Fruit fly (Drosophila melanogaster) whole organism, adult: ENCODE measurements around the gene CG18586.

Experiments
- CG11617 ChIP-seq: fragments of 200-800 bp; sonication (Bioruptor generic); optimal IDR thresholded peaks from 2 replicates; lab custom pipeline; 2017; ENCODE audit warnings: mild to moderate bottlenecking, missing biosample characterization, missing genetic modification reagents, missing genetic modification characterization
- CG12768 ChIP-seq: fragments of 200-800 bp; sonication (Bioruptor generic); optimal IDR thresholded peaks from 2 replicates; lab custom pipeline; 2017; ENCODE audit warnings: missing biosample characterization, missing genetic modification characterization, mild to moderate bottlenecking, moderate library complexity, missing genetic modification reagents
- CG14711 ChIP-seq: fragments of 200-800 bp; sonication (Bioruptor generic); optimal IDR thresholded peaks from 2 replicates; lab custom pipeline; 2018; ENCODE audit warnings: missing biosample characterization, mild to moderate bottlenecking, missing genetic modification characterization, moderate library complexity
- CG1620 ChIP-seq: fragments of 200-800 bp; sonication (Bioruptor generic); optimal IDR thresholded peaks from 2 replicates; lab custom pipeline; 2016; ENCODE audit warnings: missing biosample characterization, missing genetic modification characterization
- CG33017 ChIP-seq: fragments of 200-800 bp; sonication (Bioruptor generic); optimal IDR thresholded peaks from 2 replicates; lab custom pipeline; 2018; ENCODE audit warnings: missing biosample characterization, mild to moderate bottlenecking, missing genetic modification characterization, moderate library complexity
- CG5204 ChIP-seq: fragments of 200-800 bp; sonication (Bioruptor generic); optimal IDR thresholded peaks from 2 replicates; lab custom pipeline; 2016; ENCODE audit warnings: missing biosample characterization, missing genetic modification characterization
- CG7045 ChIP-seq: fragments of 200-800 bp; sonication (Bioruptor generic); optimal IDR thresholded peaks from 2 replicates; lab custom pipeline; 2017; ENCODE audit warnings: missing biosample characterization, mild to moderate bottlenecking, missing genetic modification characterization
- CG7101 ChIP-seq: fragments of 200-800 bp; sonication (Bioruptor generic); optimal IDR thresholded peaks from 2 replicates; lab custom pipeline; 2018; ENCODE audit warnings: missing biosample characterization, mild to moderate bottlenecking, missing genetic modification characterization, moderate library complexity
- Clk ChIP-seq: fragments of 200-800 bp; sonication (Bioruptor generic); optimal IDR thresholded peaks from 2 replicates; lab custom pipeline; 2017; ENCODE audit warnings: missing biosample characterization, missing genetic modification characterization
- Crg-1 ChIP-seq: fragments of 200-800 bp; sonication (Bioruptor generic); optimal IDR thresholded peaks from 2 replicates; lab custom pipeline; 2016; ENCODE audit warnings: missing biosample characterization, missing genetic modification characterization
- Hr96 ChIP-seq: fragments of 200-800 bp; sonication (Bioruptor generic); optimal IDR thresholded peaks from 2 replicates; lab custom pipeline; 2016; ENCODE audit warnings: missing biosample characterization, missing genetic modification characterization
- Mnt ChIP-seq: fragments of 200-800 bp; sonication (Bioruptor generic); optimal IDR thresholded peaks from 2 replicates; lab custom pipeline; 2016; ENCODE audit warnings: missing biosample characterization, mild to moderate bottlenecking, missing genetic modification characterization
- bab1 ChIP-seq: fragments of 200-800 bp; sonication (Bioruptor generic); optimal IDR thresholded peaks from 3 replicates; lab custom pipeline; 2019; ENCODE audit warnings: missing biosample characterization, mild to moderate bottlenecking, missing genetic modification characterization, moderate library complexity
- cic ChIP-seq: fragments of 200-800 bp; sonication (Bioruptor generic); optimal IDR thresholded peaks from 2 replicates; lab custom pipeline; 2017; ENCODE audit warnings: missing biosample characterization, mild to moderate bottlenecking, missing genetic modification characterization, moderate library complexity
- cnc ChIP-seq, 2 experiments: fragments of >200 bp; optimal IDR thresholded peaks; 2 replicates each; lab custom pipeline; 2017
- kay ChIP-seq: fragments of 200-800 bp; sonication (Bioruptor generic); peaks from one replicate; lab custom pipeline; 2016; ENCODE audit warnings: missing biosample characterization, missing genetic modification characterization, borderline replicate concordance
- ovo ChIP-seq: fragments of 200-800 bp; sonication (Bioruptor generic); optimal IDR thresholded peaks from 2 replicates; lab custom pipeline; 2016; ENCODE audit warnings: missing biosample characterization, missing genetic modification characterization
- pad ChIP-seq: fragments of 200-800 bp; sonication (Bioruptor generic); optimal IDR thresholded peaks from 3 replicates; lab custom pipeline; 2017; ENCODE audit warnings: missing biosample characterization, missing genetic modification characterization, mild to moderate bottlenecking, moderate library complexity, missing genetic modification reagents
- tj ChIP-seq: fragments of 200-800 bp; sonication (Bioruptor generic); optimal IDR thresholded peaks from 3 replicates; lab custom pipeline; 2017; ENCODE audit warnings: missing biosample characterization, mild to moderate bottlenecking, missing genetic modification characterization, moderate library complexity
- toe ChIP-seq: fragments of 200-800 bp; sonication (Bioruptor generic); optimal IDR thresholded peaks from 2 replicates; lab custom pipeline; 2016; ENCODE audit warnings: missing biosample characterization, missing genetic modification characterization

Gene CG18586

DNA sequence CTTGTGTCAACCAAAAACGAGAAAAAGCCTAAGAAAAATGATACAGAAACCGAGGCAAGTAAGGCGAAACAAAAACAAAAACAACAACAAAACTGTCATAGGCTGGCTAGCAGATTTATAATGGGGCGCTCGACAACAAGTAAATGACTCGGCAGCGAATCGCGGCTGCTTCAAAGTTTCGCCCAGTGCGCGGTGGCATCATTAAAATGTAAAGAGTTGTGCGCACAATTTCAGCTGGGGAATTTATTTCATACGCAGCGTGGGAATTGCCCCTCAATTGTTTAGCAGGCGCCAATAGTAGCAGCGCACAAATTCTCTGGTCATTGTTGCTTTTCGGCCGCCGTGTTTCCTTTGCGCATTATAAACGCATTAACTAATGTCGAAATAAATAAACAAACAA lies 41.2 kb upstream of the CG18586 start:
- no peak for TF ChIP-seq cnc (optimal IDR thresholded peaks at IDR 0.05; lab: Kevin White, UChicago)
- TF ChIP-seq ovo (GFP tag; lab: Kevin White, UChicago): no peak
- TF ChIP-seq pad (GFP tag; lab: Kevin White, UChicago): no peak
- TF ChIP-seq CG11617 (GFP tag; lab: Kevin White, UChicago): no peak
- no peak for TF ChIP-seq kay (GFP tag; lab: Kevin White, UChicago)
- no peak for TF ChIP-seq cic (GFP tag; lab: Kevin White, UChicago)
- TF ChIP-seq toe: no peak
- TF ChIP-seq CG12768 (GFP tag; lab: Kevin White, UChicago): no peak
- TF ChIP-seq CG7045 (GFP tag; lab: Kevin White, UChicago): no peak
- TF ChIP-seq Crg-1: no peak
- TF ChIP-seq tj (GFP tag; lab: Kevin White, UChicago): no peak

dm6 chr3L:5833761-5834160 lies 39.4 kb upstream of the CG18586 start:
- TF ChIP-seq pad (GFP tag; lab: Kevin White, UChicago) (no peak), CG33017 (no peak), CG5204 (GFP tag; lab: Kevin White, UChicago) (no peak), kay (GFP tag; lab: Kevin White, UChicago) (no peak), toe (no peak), CG1620 (GFP tag; lab: Kevin White, UChicago) (no peak), cic (GFP tag; lab: Kevin White, UChicago) (no peak), CG7045 (GFP tag; lab: Kevin White, UChicago) (no peak), Clk (GFP tag; lab: Kevin White, UChicago) (no peak), cnc (optimal IDR thresholded peaks at IDR 0.05; lab: Kevin White, UChicago) (no peak), ovo (GFP tag; lab: Kevin White, UChicago) (no peak), Crg-1 (no peak), Mnt (GFP tag; lab: Kevin White, UChicago) (no peak)

- TF ChIP-seq bab1 (GFP tag; lab: Kevin White, UChicago): no peak
- no peak for TF ChIP-seq Crg-1
- no peak for TF ChIP-seq CG14711 (tag; lab: Kevin White, UChicago)
- no peak for TF ChIP-seq pad (GFP tag; lab: Kevin White, UChicago)
Measured at dm6 chr3L:5834245-5834644, 38.9 kb upstream of the CG18586 start.

dm6 chr3L:5834798-5835197 lies 38.3 kb upstream of the CG18586 start:
- TF ChIP-seq CG1620 (GFP tag; lab: Kevin White, UChicago) (no peak), CG14711 (tag; lab: Kevin White, UChicago) (no peak), tj (GFP tag; lab: Kevin White, UChicago) (no peak), Crg-1 (no peak), CG7101 (tag; lab: Kevin White, UChicago) (no peak), Hr96 (no peak), CG11617 (GFP tag; lab: Kevin White, UChicago) (no peak), Clk (GFP tag; lab: Kevin White, UChicago) (no peak), pad (GFP tag; lab: Kevin White, UChicago) (no peak), CG7045 (GFP tag; lab: Kevin White, UChicago) (no peak)

- TF ChIP-seq ovo (GFP tag; lab: Kevin White, UChicago): no peak
- TF ChIP-seq Hr96: no peak
- TF ChIP-seq CG33017: no peak
- TF ChIP-seq tj (GFP tag; lab: Kevin White, UChicago): no peak
- TF ChIP-seq CG7101 (tag; lab: Kevin White, UChicago): no peak
- no peak for TF ChIP-seq CG1620 (GFP tag; lab: Kevin White, UChicago)
- no peak for TF ChIP-seq CG12768 (GFP tag; lab: Kevin White, UChicago)
- TF ChIP-seq Clk (GFP tag; lab: Kevin White, UChicago): no peak
- TF ChIP-seq Crg-1: no peak
- TF ChIP-seq cic (GFP tag; lab: Kevin White, UChicago): no peak
- no peak for TF ChIP-seq Mnt (GFP tag; lab: Kevin White, UChicago)
- no peak for TF ChIP-seq CG7045 (GFP tag; lab: Kevin White, UChicago)
- TF ChIP-seq bab1 (GFP tag; lab: Kevin White, UChicago): no peak
- no peak for TF ChIP-seq kay (GFP tag; lab: Kevin White, UChicago)
- TF ChIP-seq toe: no peak
- TF ChIP-seq CG14711 (tag; lab: Kevin White, UChicago): no peak
- TF ChIP-seq CG5204 (GFP tag; lab: Kevin White, UChicago): no peak
- no peak for TF ChIP-seq cnc (optimal IDR thresholded peaks at IDR 0.05; lab: Kevin White, UChicago)
Measured at dm6 chr3L:5835431-5835830, 37.7 kb upstream of the CG18586 start.

DNA sequence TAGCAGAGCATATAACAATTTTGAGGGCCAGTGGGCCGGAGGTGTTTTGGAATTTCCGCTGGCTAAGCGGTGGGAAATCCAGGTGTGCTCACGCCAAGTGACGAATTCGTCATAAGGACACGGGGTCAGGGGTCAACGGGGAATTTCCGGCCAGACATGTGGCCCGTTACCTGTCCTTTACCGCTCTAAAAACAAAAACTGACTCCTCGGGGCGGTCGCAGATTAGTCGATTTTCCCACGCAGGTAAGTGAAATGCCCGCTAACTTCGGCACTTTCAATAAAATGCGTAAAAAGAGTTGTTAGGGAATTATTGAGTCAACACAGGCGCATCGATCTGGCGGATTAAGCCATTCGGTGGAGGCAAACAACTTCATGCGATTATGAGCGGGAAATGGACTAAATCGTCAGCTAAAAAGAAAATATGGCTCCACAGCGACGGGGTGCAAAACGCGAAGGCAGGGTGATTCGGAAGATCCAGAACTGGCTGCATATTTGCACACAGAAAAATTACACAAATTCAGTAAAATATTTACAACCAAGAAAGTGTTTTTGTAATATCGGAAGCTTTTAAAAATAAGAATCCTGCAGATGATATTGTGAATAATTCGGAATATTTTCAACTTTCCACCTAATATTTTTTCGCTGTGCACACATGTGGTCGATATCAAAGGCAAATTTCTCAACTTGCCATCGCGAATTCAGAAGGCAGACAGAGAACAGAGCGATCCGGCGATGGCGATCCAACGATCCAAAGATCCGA lies 37.0 kb upstream of the CG18586 start:
- TF ChIP-seq CG5204 (GFP tag; lab: Kevin White, UChicago) (no peak), CG12768 (GFP tag; lab: Kevin White, UChicago) (no peak), cnc (optimal IDR thresholded peaks at IDR 0.05; lab: Kevin White, UChicago) (no peak), cic (GFP tag; lab: Kevin White, UChicago) (no peak), Mnt (GFP tag; lab: Kevin White, UChicago) (no peak), Clk (GFP tag; lab: Kevin White, UChicago) (no peak), Hr96 (no peak), ovo (GFP tag; lab: Kevin White, UChicago) (no peak), CG1620 (GFP tag; lab: Kevin White, UChicago) (no peak), CG7045 (GFP tag; lab: Kevin White, UChicago) (no peak), CG11617 (GFP tag; lab: Kevin White, UChicago) (no peak), Crg-1 (no peak), CG14711 (tag; lab: Kevin White, UChicago) (no peak), tj (GFP tag; lab: Kevin White, UChicago) (no peak)
